Fruit fly (Drosophila melanogaster) whole organism, pupa: ENCODE measurements around the gene CG13060.

ENCODE experiments used
- CG10348 ChIP-seq: fragments of 200-800 bp; sonication (Bioruptor generic); IDR thresholded peaks from 2 replicates; pipeline ENCODE4 v1.3.6; 2022; ENCODE audit warnings: missing biosample characterization, missing genetic modification characterization
- CG12605 ChIP-seq: fragments of 200-800 bp; sonication (Bioruptor generic); IDR thresholded peaks from 2 replicates; pipeline ENCODE4 v1.3.6; 2022; ENCODE audit warnings: missing biosample characterization, missing genetic modification characterization
- CG13204 ChIP-seq: fragments of 200-800 bp; sonication (Bioruptor generic); optimal IDR thresholded peaks from 2 replicates; lab custom pipeline; 2018; ENCODE audit warnings: missing biosample characterization, mild to moderate bottlenecking, missing genetic modification characterization, moderate library complexity
- CG32121 ChIP-seq: fragments of 200-800 bp; sonication (Bioruptor generic); IDR thresholded peaks from 2 replicates; pipeline ENCODE4 v1.3.6; 2022; ENCODE audit warnings: missing biosample characterization, missing genetic modification characterization
- CG34367 ChIP-seq: fragments of 200-800 bp; sonication (Bioruptor generic); optimal IDR thresholded peaks from 2 replicates; lab custom pipeline; 2018; ENCODE audit warnings: missing biosample characterization, mild to moderate bottlenecking, missing genetic modification characterization
- CG4496 ChIP-seq: fragments of 200-800 bp; sonication (Bioruptor generic); IDR thresholded peaks from 3 replicates; pipeline ENCODE4 v1.3.6; 2022; ENCODE audit warnings: missing biosample characterization, missing genetic modification characterization
- CG8301 ChIP-seq: fragments of 200-800 bp; sonication (Bioruptor generic); optimal IDR thresholded peaks from 2 replicates; lab custom pipeline; 2018; ENCODE audit warnings: missing biosample characterization, mild to moderate bottlenecking, missing genetic modification characterization
- CG9948 ChIP-seq: fragments of 200-800 bp; sonication (Bioruptor generic); optimal IDR thresholded peaks from 2 replicates; lab custom pipeline; 2018; ENCODE audit warnings: missing biosample characterization, mild to moderate bottlenecking, missing genetic modification characterization, moderate library complexity
- EcR ChIP-seq: fragments of 200-800 bp; sonication (Bioruptor generic); optimal IDR thresholded peaks from 3 replicates; lab custom pipeline; 2019; ENCODE audit warnings: missing biosample characterization, missing genetic modification characterization, mild to moderate bottlenecking, moderate library complexity, missing genetic modification reagents
- Pif1A ChIP-seq: fragments of 200-800 bp; sonication (Bioruptor generic); optimal IDR thresholded peaks from 3 replicates; lab custom pipeline; 2016; ENCODE audit warnings: missing biosample characterization, missing genetic modification characterization
- Pif1B ChIP-seq: fragments of 200-800 bp; sonication (Bioruptor generic); optimal IDR thresholded peaks from 3 replicates; lab custom pipeline; 2016; ENCODE audit warnings: missing biosample characterization, missing genetic modification characterization
- gl ChIP-seq: fragments of 200-800 bp; sonication (Bioruptor generic); optimal IDR thresholded peaks from 2 replicates; lab custom pipeline; 2018; ENCODE audit warnings: missing biosample characterization, mild to moderate bottlenecking, missing genetic modification characterization

dm6 chr3L:16303078-16303477 lies 16.6 kb upstream of the CG13060 start, which contains the start of gene CG13044:
- TF ChIP-seq Pif1B (GFP tag; lab: Kevin White, UChicago), result no peak
- no peak for TF ChIP-seq Pif1A (GFP tag; lab: Kevin White, UChicago)
- no peak for TF ChIP-seq CG10348 (GFP tag; lab: Robert Waterston, UW)
- TF ChIP-seq EcR (GFP tag; lab: Kevin White, UChicago), result no peak
- no peak for TF ChIP-seq CG9948 (tag; lab: Kevin White, UChicago)
- no peak for TF ChIP-seq CG34367 (tag; lab: Kevin White, UChicago)
- no peak for TF ChIP-seq CG12605
- no peak for TF ChIP-seq CG4496 (GFP tag; lab: Robert Waterston, UW)
- no peak for TF ChIP-seq CG32121 (GFP tag; lab: Robert Waterston, UW)
- no peak for TF ChIP-seq CG13204 (GFP tag; lab: Kevin White, UChicago)
- no peak for TF ChIP-seq gl (tag; lab: Kevin White, UChicago)
- no peak for TF ChIP-seq CG8301
